Fruit fly (Drosophila melanogaster) whole organism, embryonic: ENCODE data around the gene Uba5.
A peak's percentile ranks its signal among the peaks of the same experiment; 100 is the strongest.

Experiments used
- Abd-B ChIP-seq: fragments of 200-800 bp; sonication (Bioruptor generic); optimal IDR thresholded peaks from 2 replicates; lab custom pipeline; 2018; ENCODE audit warnings: missing biosample characterization, mild to moderate bottlenecking, missing genetic modification characterization, moderate library complexity
- Aef1 ChIP-seq: fragments of 200-800 bp; sonication (Bioruptor generic); IDR thresholded peaks from 3 replicates; pipeline ENCODE4 v1.3.6; 2022; ENCODE audit warnings: missing biosample characterization, missing genetic modification characterization
- Asciz ChIP-seq: fragments of 200-800 bp; sonication (Bioruptor generic); optimal IDR thresholded peaks from 2 replicates; lab custom pipeline; 2017; ENCODE audit warnings: missing biosample characterization, mild to moderate bottlenecking, missing genetic modification characterization, missing genetic modification reagents
- BEAF-32 ChIP-seq: fragments of 200-800 bp; sonication (Bioruptor generic); optimal IDR thresholded peaks from 3 replicates; lab custom pipeline; 2017; ENCODE audit warnings: missing biosample characterization, missing genetic modification characterization, mild to moderate bottlenecking, moderate library complexity, missing genetic modification reagents
- CG10147 ChIP-seq: fragments of 200-800 bp; sonication (Bioruptor generic); optimal IDR thresholded peaks from 2 replicates; lab custom pipeline; 2019; ENCODE audit warnings: missing biosample characterization, mild to moderate bottlenecking, missing genetic modification characterization, moderate library complexity
- CG10959 ChIP-seq: fragments of 200-800 bp; sonication (Bioruptor generic); IDR thresholded peaks from 2 replicates; pipeline ENCODE4 v1.3.6; 2022; ENCODE audit warnings: missing biosample characterization, missing genetic modification characterization
- CG11456 ChIP-seq: fragments of 200-800 bp; sonication (Bioruptor generic); IDR thresholded peaks from 3 replicates; pipeline ENCODE4 v1.3.6; 2022; ENCODE audit warnings: missing biosample characterization, missing genetic modification characterization
- CG11723 ChIP-seq: fragments of 200-800 bp; sonication (Bioruptor generic); optimal IDR thresholded peaks from 2 replicates; lab custom pipeline; 2017; ENCODE audit warnings: missing biosample characterization, mild to moderate bottlenecking, missing genetic modification characterization
- CG14667 ChIP-seq: fragments of 200-800 bp; sonication (Bioruptor generic); IDR thresholded peaks from 2 replicates; pipeline ENCODE4 v1.3.6; 2022; ENCODE audit warnings: missing biosample characterization, missing genetic modification characterization
- CG15011 ChIP-seq: fragments of 200-800 bp; sonication (Bioruptor generic); optimal IDR thresholded peaks from 3 replicates; lab custom pipeline; 2018; ENCODE audit warnings: missing biosample characterization, mild to moderate bottlenecking, missing genetic modification characterization
- CG18599 ChIP-seq: fragments of 200-800 bp; sonication (Bioruptor generic); optimal IDR thresholded peaks from 3 replicates; lab custom pipeline; 2017; ENCODE audit warnings: missing biosample characterization, missing genetic modification characterization, mild to moderate bottlenecking, moderate library complexity, missing genetic modification reagents
- CG2678 ChIP-seq: fragments of 200-800 bp; sonication (Bioruptor generic); optimal IDR thresholded peaks from 3 replicates; lab custom pipeline; 2019; ENCODE audit warnings: missing biosample characterization, mild to moderate bottlenecking, missing genetic modification characterization, moderate library complexity
- CG2875 ChIP-seq: fragments of 200-800 bp; sonication (Bioruptor generic); optimal IDR thresholded peaks from 2 replicates; lab custom pipeline; 2017; ENCODE audit warnings: missing biosample characterization, mild to moderate bottlenecking, missing genetic modification characterization, missing genetic modification reagents
- CG31365 ChIP-seq: fragments of 200-800 bp; sonication (Bioruptor generic); optimal IDR thresholded peaks from 2 replicates; lab custom pipeline; 2018; ENCODE audit warnings: missing biosample characterization, mild to moderate bottlenecking, missing genetic modification characterization
- CG33557 ChIP-seq: fragments of 200-800 bp; sonication (Bioruptor generic); optimal IDR thresholded peaks from 2 replicates; lab custom pipeline; 2019; ENCODE audit warnings: missing biosample characterization, mild to moderate bottlenecking, missing genetic modification characterization, moderate library complexity
- CG4360 ChIP-seq: fragments of 200-800 bp; sonication (Bioruptor generic); IDR thresholded peaks from 2 replicates; pipeline ENCODE4 v1.3.6; 2022; ENCODE audit warnings: missing biosample characterization, missing genetic modification characterization
- CG4730 ChIP-seq: fragments of 200-800 bp; sonication (Bioruptor generic); IDR thresholded peaks from 2 replicates; pipeline ENCODE4 v1.3.6; 2022; ENCODE audit warnings: missing biosample characterization, missing genetic modification characterization
- CG8359 ChIP-seq: fragments of 200-800 bp; sonication (Bioruptor generic); optimal IDR thresholded peaks from 2 replicates; lab custom pipeline; 2017; ENCODE audit warnings: missing biosample characterization, mild to moderate bottlenecking, missing genetic modification characterization, borderline replicate concordance
- CG8765 ChIP-seq: fragments of 200-800 bp; sonication (Bioruptor generic); IDR thresholded peaks from 2 replicates; pipeline ENCODE4 v1.3.6; 2022; ENCODE audit warnings: missing biosample characterization, missing genetic modification characterization
- CG9215 ChIP-seq: fragments of 200-800 bp; sonication (Bioruptor generic); IDR thresholded peaks from 2 replicates; pipeline ENCODE4 v1.3.6; 2022; ENCODE audit warnings: missing biosample characterization, missing genetic modification characterization
- CG9797 ChIP-seq: fragments of 200-800 bp; sonication (Bioruptor generic); optimal IDR thresholded peaks from 3 replicates; lab custom pipeline; 2018; ENCODE audit warnings: missing biosample characterization, mild to moderate bottlenecking, missing genetic modification characterization
- CTCF ChIP-seq: fragments of 200-800 bp; sonication (Bioruptor generic); optimal IDR thresholded peaks from 2 replicates; lab custom pipeline; 2017; ENCODE audit warnings: missing biosample characterization, mild to moderate bottlenecking, missing genetic modification characterization, moderate library complexity
- Deaf1 ChIP-seq: fragments of 200-800 bp; optimal IDR thresholded peaks from 3 replicates; lab custom pipeline; 2019; ENCODE audit warnings: missing biosample characterization, mild to moderate bottlenecking, missing genetic modification characterization, moderate library complexity
- Elba2 ChIP-seq: fragments of 200-800 bp; sonication (Bioruptor generic); optimal IDR thresholded peaks from 3 replicates; lab custom pipeline; 2016; ENCODE audit warnings: missing biosample characterization, missing genetic modification characterization
- Ets97D ChIP-seq: fragments of 200-800 bp; sonication (Bioruptor generic); optimal IDR thresholded peaks from 3 replicates; lab custom pipeline; 2016; ENCODE audit warnings: missing biosample characterization, missing genetic modification characterization
- Hey ChIP-seq: fragments of 200-800 bp; sonication (Bioruptor generic); optimal IDR thresholded peaks from 3 replicates; lab custom pipeline; 2018; ENCODE audit warnings: missing biosample characterization, mild to moderate bottlenecking, missing genetic modification characterization
- HmgD ChIP-seq: fragments of 200-800 bp; sonication (Bioruptor generic); optimal IDR thresholded peaks from 3 replicates; lab custom pipeline; 2016; ENCODE audit warnings: missing biosample characterization, missing genetic modification characterization
- Max ChIP-seq: fragments of 200-800 bp; sonication (Bioruptor generic); optimal IDR thresholded peaks from 2 replicates; lab custom pipeline; 2016; ENCODE audit warnings: missing biosample characterization, mild to moderate bottlenecking, missing genetic modification characterization
- Nf-YB ChIP-seq: fragments of 200-800 bp; sonication (Bioruptor generic); optimal IDR thresholded peaks from 3 replicates; lab custom pipeline; 2019; ENCODE audit warnings: missing biosample characterization, mild to moderate bottlenecking, missing genetic modification characterization, moderate library complexity
- Nf-YC ChIP-seq: fragments of 200-800 bp; optimal IDR thresholded peaks from 3 replicates; lab custom pipeline; 2019; ENCODE audit warnings: missing biosample characterization, mild to moderate bottlenecking, missing genetic modification characterization, moderate library complexity
- Rfx ChIP-seq: fragments of 200-800 bp; sonication (Bioruptor generic); IDR thresholded peaks from 2 replicates; pipeline ENCODE4 v1.3.6; 2022; ENCODE audit warnings: missing biosample characterization, missing genetic modification characterization
- Sox100B ChIP-seq: fragments of 200-800 bp; sonication (Bioruptor generic); optimal IDR thresholded peaks from 3 replicates; lab custom pipeline; 2018; ENCODE audit warnings: missing biosample characterization, mild to moderate bottlenecking, missing genetic modification characterization
- Spps ChIP-seq: fragments of 200-800 bp; sonication (Bioruptor generic); optimal IDR thresholded peaks from 2 replicates; lab custom pipeline; 2018; ENCODE audit warnings: missing biosample characterization, mild to moderate bottlenecking, missing genetic modification characterization
- Stat92E ChIP-seq, 3 experiments: fragments of >200 bp in 2 of 3; fragments of 200-800 bp in 1 of 3; sonication (Bioruptor generic) in 1 of 3; optimal IDR thresholded peaks; 2 replicates each; lab custom pipeline; 2017 to 2019; ENCODE audit warnings: missing biosample characterization in 3 of 3, missing genetic modification characterization in 3 of 3, mild to moderate bottlenecking in 1 of 3, moderate library complexity in 1 of 3
- abd-A ChIP-seq: fragments of 200-800 bp; sonication (Bioruptor generic); optimal IDR thresholded peaks from 3 replicates; lab custom pipeline; 2019; ENCODE audit warnings: missing biosample characterization, mild to moderate bottlenecking, missing genetic modification characterization, moderate library complexity
- amos ChIP-seq: fragments of 200-800 bp; sonication (Bioruptor generic); IDR thresholded peaks from 2 replicates; pipeline ENCODE4 v1.3.6; 2022; ENCODE audit warnings: missing biosample characterization, missing genetic modification characterization; ENCODE audit not compliant: partially characterized antibody
- ap ChIP-seq: fragments of 200-800 bp; sonication (Bioruptor generic); IDR thresholded peaks from 2 replicates; pipeline ENCODE4 v1.3.6; 2022; ENCODE audit warnings: missing biosample characterization, missing genetic modification characterization
- chinmo ChIP-seq: fragments of 200-800 bp; sonication (Bioruptor generic); IDR thresholded peaks from 4 replicates; pipeline ENCODE4 v1.3.6; 2022; ENCODE audit warnings: missing biosample characterization, missing genetic modification characterization; ENCODE audit not compliant: partially characterized antibody
- dm ChIP-seq: fragments of 200-800 bp; sonication (Bioruptor generic); optimal IDR thresholded peaks from 3 replicates; lab custom pipeline; 2016; ENCODE audit warnings: missing biosample characterization, missing genetic modification characterization
- esg ChIP-seq: fragments of 200-800 bp; sonication (Bioruptor generic); conservative IDR thresholded peaks from 2 replicates; pipeline ENCODE4 v1.3.6; 2022; ENCODE audit warnings: missing biosample characterization, missing genetic modification characterization
- exex ChIP-seq: fragments of 200-800 bp; sonication (Bioruptor generic); optimal IDR thresholded peaks from 4 replicates; lab custom pipeline; 2018; ENCODE audit warnings: missing biosample characterization, mild to moderate bottlenecking, missing genetic modification characterization, moderate library complexity
- fd3F ChIP-seq: fragments of 200-800 bp; sonication (Bioruptor generic); optimal IDR thresholded peaks from 2 replicates; lab custom pipeline; 2018; ENCODE audit warnings: missing biosample characterization, mild to moderate bottlenecking, missing genetic modification characterization, moderate library complexity
- hbn ChIP-seq: fragments of 200-800 bp; sonication (Bioruptor generic); IDR thresholded peaks from 2 replicates; pipeline ENCODE4 v1.3.6; 2022; ENCODE audit warnings: missing biosample characterization, missing genetic modification characterization; ENCODE audit not compliant: partially characterized antibody
- ind ChIP-seq: fragments of 200-800 bp; sonication (Bioruptor generic); optimal IDR thresholded peaks from 3 replicates; lab custom pipeline; 2016; ENCODE audit warnings: missing biosample characterization, missing genetic modification characterization
- phol ChIP-seq: fragments of 200-800 bp; sonication (Bioruptor generic); optimal IDR thresholded peaks from 3 replicates; lab custom pipeline; 2018; ENCODE audit warnings: missing biosample characterization, mild to moderate bottlenecking, missing genetic modification characterization, moderate library complexity
- pum ChIP-seq: fragments of 200-800 bp; sonication (Bioruptor generic); optimal IDR thresholded peaks from 2 replicates; lab custom pipeline; 2016; ENCODE audit warnings: missing biosample characterization, missing genetic modification characterization
- stwl ChIP-seq: fragments of 200-800 bp; sonication (Bioruptor generic); optimal IDR thresholded peaks from 3 replicates; lab custom pipeline; 2018; ENCODE audit warnings: missing biosample characterization, mild to moderate bottlenecking, missing genetic modification characterization, moderate library complexity
- sug ChIP-seq: fragments of 200-800 bp; optimal IDR thresholded peaks from 2 replicates; lab custom pipeline; 2019; ENCODE audit warnings: missing biosample characterization, mild to moderate bottlenecking, missing genetic modification characterization, moderate library complexity
- wdn ChIP-seq: fragments of 200-800 bp; sonication (Bioruptor generic); IDR thresholded peaks from 2 replicates; pipeline ENCODE4 v1.3.6; 2022; ENCODE audit warnings: missing biosample characterization, missing genetic modification characterization
- zf30C ChIP-seq: fragments of 200-800 bp; sonication (Bioruptor generic); optimal IDR thresholded peaks from 3 replicates; lab custom pipeline; 2018; ENCODE audit warnings: missing biosample characterization, mild to moderate bottlenecking, missing genetic modification characterization

Uba5 gene

dm6 chrX:11451027-11451572, 32.2 kb upstream of the Uba5 start (continued):
- TF ChIP-seq Nf-YC (tag; lab: Kevin White, UChicago) = peak; percentile 20
- TF ChIP-seq CG10959 (GFP tag; lab: Robert Waterston, UW) = no peak
- TF ChIP-seq CG11456 (GFP tag; lab: Robert Waterston, UW) = peak; percentile 56; the same call in 2 of the 3 replicates
- TF ChIP-seq stwl (tag; lab: Kevin White, UChicago) = no peak
- no peak for TF ChIP-seq HmgD
- no peak for TF ChIP-seq CG33557 (GFP tag; lab: Kevin White, UChicago)
- no peak for TF ChIP-seq Deaf1 (tag; lab: Kevin White, UChicago)
- peak; percentile 78 for TF ChIP-seq Rfx
- TF ChIP-seq fd3F (GFP tag; lab: Kevin White, UChicago) = peak; percentile 46
- TF ChIP-seq esg = 0 out of 2 replicates have a peak, but pooled peaks have one; percentile 10
- TF ChIP-seq CG8359 (GFP tag; lab: Kevin White, UChicago) = no peak
- TF ChIP-seq exex (tag; lab: Kevin White, UChicago) = no peak
- TF ChIP-seq CTCF = no peak
- TF ChIP-seq CG4730 (GFP tag; lab: Robert Waterston, UW) = 0 out of 2 replicates have a peak, but pooled peaks have one; percentile 14
- no peak for TF ChIP-seq Elba2
- TF ChIP-seq CG14667 (GFP tag; lab: Robert Waterston, UW) = peak; percentile 55
- peak; percentile 37; the same call in 1 of the 2 replicates for TF ChIP-seq ap (GFP tag; lab: Robert Waterston, UW)
- no peak for TF ChIP-seq dm (GFP tag; lab: Kevin White, UChicago)
- peak; percentile 52; the same call in 1 of the 2 replicates for TF ChIP-seq CG9215
- no peak for TF ChIP-seq CG15011
- TF ChIP-seq Sox100B (GFP tag; lab: Kevin White, UChicago) = no peak
- TF ChIP-seq chinmo (GFP tag; lab: Robert Waterston, UW) = no peak
- no peak for TF ChIP-seq abd-A (tag; lab: Kevin White, UChicago)
- no peak for TF ChIP-seq CG2875 (GFP tag; lab: Kevin White, UChicago)
- peak; percentile 24 for TF ChIP-seq sug
- peak; percentile 28; the same call in 1 of the 2 replicates for TF ChIP-seq CG8765 (GFP tag; lab: Robert Waterston, UW)
- no peak for TF ChIP-seq Spps (tag; lab: Kevin White, UChicago)
- no peak for TF ChIP-seq Ets97D (GFP tag; lab: Kevin White, UChicago)
- no peak for TF ChIP-seq Abd-B (GFP tag; lab: Kevin White, UChicago)
- peak; percentile 58 for TF ChIP-seq CG2678 (tag; lab: Kevin White, UChicago)
- TF ChIP-seq wdn (GFP tag; lab: Robert Waterston, UW) = no peak
- TF ChIP-seq CG18599 (GFP tag; lab: Kevin White, UChicago) = peak; percentile 17
- no peak for TF ChIP-seq pum (GFP tag; lab: Kevin White, UChicago)
- no peak for TF ChIP-seq Stat92E (GFP tag; optimal IDR thresholded peaks at IDR 0.05; lab: Kevin White, UChicago)
- no peak for TF ChIP-seq BEAF-32
- no peak for TF ChIP-seq CG31365 (tag; lab: Kevin White, UChicago)
- no peak for TF ChIP-seq Max
- TF ChIP-seq Asciz = no peak
- TF ChIP-seq phol (tag; lab: Kevin White, UChicago) = peak; percentile 25
- TF ChIP-seq ind (GFP tag; lab: Kevin White, UChicago) = peak; percentile 56
- no peak for TF ChIP-seq CG10147
- peak; percentile 52; the same call in 1 of the 3 replicates for TF ChIP-seq Aef1 (GFP tag; lab: Robert Waterston, UW)
- TF ChIP-seq CG4360 (GFP tag; lab: Robert Waterston, UW) = no peak
- TF ChIP-seq Nf-YB (GFP tag; lab: Kevin White, UChicago) = no peak
- no peak for TF ChIP-seq CG9797 (GFP tag; lab: Kevin White, UChicago)
- TF ChIP-seq zf30C (GFP tag; lab: Kevin White, UChicago) = no peak
- TF ChIP-seq CG11723 (GFP tag; lab: Kevin White, UChicago) = peak; percentile 20
- no peak for TF ChIP-seq Hey (tag; lab: Kevin White, UChicago)
- TF ChIP-seq amos (GFP tag; lab: Robert Waterston, UW) = no peak
- no peak for TF ChIP-seq hbn (GFP tag; lab: Robert Waterston, UW)
